Worm (Caenorhabditis elegans) whole organism, young adult: Measurements from ENCODE around the gene F25B4.4.

ENCODE experiments used
- chd-7 ChIP-seq: sonication (generic microtip); optimal IDR thresholded peaks from 2 replicates; lab custom pipeline; 2016; ENCODE audit warnings: mild to moderate bottlenecking, missing genetic modification characterization, moderate library complexity, missing compliant biosample characterization
- egl-44 ChIP-seq: fragments of 200-800 bp; sonication (Bioruptor generic); IDR thresholded peaks from 2 replicates; pipeline ENCODE4 v1.3.6; 2022; ENCODE audit warnings: missing genetic modification reagents, missing genetic modification characterization, missing compliant biosample characterization

DNA sequence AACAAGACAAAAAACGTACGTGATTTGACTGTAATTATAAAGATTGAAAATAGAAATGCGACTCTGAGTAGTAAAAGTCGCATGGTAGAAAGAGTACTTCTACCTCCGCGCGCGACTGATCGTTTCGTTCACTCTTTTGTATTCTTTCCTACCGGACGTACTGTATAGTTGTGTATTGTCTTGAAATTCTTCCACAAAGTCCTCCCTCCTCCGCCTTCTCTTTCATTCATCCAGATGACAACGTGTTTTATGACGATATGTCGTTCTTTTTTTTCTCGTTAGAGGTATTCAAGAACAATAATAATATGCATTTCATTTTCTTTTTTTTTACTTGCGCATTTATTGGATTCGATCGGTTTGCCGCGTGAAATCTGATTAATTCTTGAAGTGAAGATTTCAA lies 41.8 kb downstream of the F25B4.4 start, which contains the start of gene K09H11.4:
- TF ChIP-seq chd-7: no peak
- no peak for TF ChIP-seq egl-44 (GFP tag; lab: Robert Waterston, UW)
